Fruit fly (Drosophila melanogaster) whole organism, embryonic: ENCODE data around the gene Cyp311a1.

Source experiments
- Antp ChIP-seq: fragments of 200-800 bp; sonication (Bioruptor generic); optimal IDR thresholded peaks from 3 replicates; lab custom pipeline; 2016; ENCODE audit warnings: missing biosample characterization, missing genetic modification characterization
- Blimp-1 ChIP-seq: fragments of 200-800 bp; sonication (Bioruptor generic); optimal IDR thresholded peaks from 3 replicates; lab custom pipeline; 2018; ENCODE audit warnings: missing biosample characterization, missing genetic modification characterization, mild to moderate bottlenecking, moderate library complexity, missing genetic modification reagents
- CG10366 ChIP-seq: fragments of 200-800 bp; sonication (Bioruptor generic); IDR thresholded peaks from 2 replicates; pipeline ENCODE4 v1.3.6; 2022; ENCODE audit warnings: missing biosample characterization, missing genetic modification characterization
- CG1233 ChIP-seq: fragments of 200-800 bp; sonication (Bioruptor generic); optimal IDR thresholded peaks from 4 replicates; lab custom pipeline; 2018; ENCODE audit warnings: missing biosample characterization, mild to moderate bottlenecking, missing genetic modification characterization
- CG12769 ChIP-seq: fragments of 200-800 bp; sonication (Bioruptor generic); optimal IDR thresholded peaks from 2 replicates; lab custom pipeline; 2019; ENCODE audit warnings: missing biosample characterization, mild to moderate bottlenecking, missing genetic modification characterization, moderate library complexity
- CG14860 ChIP-seq: fragments of 200-800 bp; sonication (Bioruptor generic); IDR thresholded peaks from 3 replicates; pipeline ENCODE4 v1.3.6; 2022; ENCODE audit warnings: missing biosample characterization, missing genetic modification characterization; ENCODE audit not compliant: partially characterized antibody
- CG17359 ChIP-seq: fragments of 200-800 bp; sonication (Bioruptor generic); optimal IDR thresholded peaks from 3 replicates; lab custom pipeline; 2018; ENCODE audit warnings: missing biosample characterization, mild to moderate bottlenecking, missing genetic modification characterization, moderate library complexity
- CG2120 ChIP-seq: fragments of 200-800 bp; sonication (Bioruptor generic); optimal IDR thresholded peaks from 3 replicates; lab custom pipeline; 2016; ENCODE audit warnings: missing biosample characterization, missing genetic modification characterization
- CG3281 ChIP-seq: fragments of 200-800 bp; sonication (Bioruptor generic); optimal IDR thresholded peaks from 3 replicates; lab custom pipeline; 2017; ENCODE audit warnings: missing biosample characterization, mild to moderate bottlenecking, missing genetic modification characterization
- CG7556 ChIP-seq: fragments of 200-800 bp; sonication (Bioruptor generic); optimal IDR thresholded peaks from 2 replicates; lab custom pipeline; 2017; ENCODE audit warnings: missing biosample characterization, mild to moderate bottlenecking, missing genetic modification characterization
- CG7786 ChIP-seq: fragments of 200-800 bp; sonication (Bioruptor generic); optimal IDR thresholded peaks from 2 replicates; lab custom pipeline; 2016; ENCODE audit warnings: missing biosample characterization, missing genetic modification characterization
- CG9817 ChIP-seq: fragments of 200-800 bp; sonication (Bioruptor generic); optimal IDR thresholded peaks from 2 replicates; lab custom pipeline; 2018; ENCODE audit warnings: missing biosample characterization, mild to moderate bottlenecking, missing genetic modification characterization, moderate library complexity
- CTCF ChIP-seq: fragments of 200-800 bp; sonication (Bioruptor generic); optimal IDR thresholded peaks from 2 replicates; lab custom pipeline; 2017; ENCODE audit warnings: missing biosample characterization, mild to moderate bottlenecking, missing genetic modification characterization, moderate library complexity
- Drgx ChIP-seq: fragments of 200-800 bp; sonication (Bioruptor generic); IDR thresholded peaks from 2 replicates; pipeline ENCODE4 v1.3.6; 2022; ENCODE audit warnings: missing biosample characterization, missing genetic modification characterization
- E2f1 ChIP-seq: fragments of 200-800 bp; sonication (Bioruptor generic); IDR thresholded peaks from 2 replicates; pipeline ENCODE4 v1.3.6; 2022; ENCODE audit warnings: missing biosample characterization, missing genetic modification characterization
- Ets97D ChIP-seq: fragments of 200-800 bp; sonication (Bioruptor generic); optimal IDR thresholded peaks from 3 replicates; lab custom pipeline; 2016; ENCODE audit warnings: missing biosample characterization, missing genetic modification characterization
- Fer3 ChIP-seq: fragments of 200-800 bp; sonication (Bioruptor generic); optimal IDR thresholded peaks from 2 replicates; lab custom pipeline; 2018; ENCODE audit warnings: missing biosample characterization, mild to moderate bottlenecking, missing genetic modification characterization, moderate library complexity
- Hr51 ChIP-seq, 2 experiments: fragments of 200-800 bp; sonication (Bioruptor generic); optimal IDR thresholded peaks; 2 replicates in 1 of 2; 3 replicates in 1 of 2; lab custom pipeline; 2016 to 2018; ENCODE audit warnings: missing biosample characterization in 2 of 2, missing genetic modification characterization in 2 of 2, mild to moderate bottlenecking in 1 of 2, moderate library complexity in 1 of 2
- MTF-1 ChIP-seq: fragments of 200-800 bp; sonication (Bioruptor generic); optimal IDR thresholded peaks from 2 replicates; lab custom pipeline; 2018; ENCODE audit warnings: missing biosample characterization, mild to moderate bottlenecking, missing genetic modification characterization, borderline replicate concordance
- Med ChIP-seq: fragments of 200-800 bp; sonication (Bioruptor generic); peaks from one replicate; lab custom pipeline; 2016; ENCODE audit warnings: missing biosample characterization, missing genetic modification characterization, mild to moderate bottlenecking, inconsistent platforms, moderate library complexity
- Mrtf ChIP-seq: fragments of 200-800 bp; sonication (Bioruptor generic); IDR thresholded peaks from 3 replicates; pipeline ENCODE4 v1.3.6; 2022; ENCODE audit warnings: missing biosample characterization, missing genetic modification characterization
- Sox100B ChIP-seq: fragments of 200-800 bp; sonication (Bioruptor generic); optimal IDR thresholded peaks from 3 replicates; lab custom pipeline; 2018; ENCODE audit warnings: missing biosample characterization, mild to moderate bottlenecking, missing genetic modification characterization
- abd-A ChIP-seq: fragments of 200-800 bp; sonication (Bioruptor generic); optimal IDR thresholded peaks from 3 replicates; lab custom pipeline; 2019; ENCODE audit warnings: missing biosample characterization, mild to moderate bottlenecking, missing genetic modification characterization, moderate library complexity
- bbx ChIP-seq: fragments of 200-800 bp; sonication (Bioruptor generic); IDR thresholded peaks from 2 replicates; pipeline ENCODE4 v1.3.6; 2022; ENCODE audit warnings: missing biosample characterization, missing genetic modification characterization; ENCODE audit not compliant: partially characterized antibody
- bcd ChIP-seq: fragments of 200-800 bp; sonication (Bioruptor generic); optimal IDR thresholded peaks from 2 replicates; lab custom pipeline; 2017; ENCODE audit warnings: missing biosample characterization, mild to moderate bottlenecking, missing genetic modification characterization
- bsh ChIP-seq, 2 experiments: fragments of 200-800 bp; sonication (Bioruptor generic); optimal IDR thresholded peaks; 2 replicates each; lab custom pipeline; 2017 to 2018; ENCODE audit warnings: mild to moderate bottlenecking in 2 of 2, missing biosample characterization in 2 of 2, missing genetic modification characterization in 2 of 2, moderate library complexity in 1 of 2
- cwo ChIP-seq: fragments of 200-800 bp; sonication (Bioruptor generic); optimal IDR thresholded peaks from 3 replicates; lab custom pipeline; 2017; ENCODE audit warnings: missing biosample characterization, missing genetic modification characterization, mild to moderate bottlenecking, moderate library complexity, missing genetic modification reagents
- danr ChIP-seq: fragments of 200-800 bp; sonication (Bioruptor generic); IDR thresholded peaks from 2 replicates; pipeline ENCODE4 v1.3.6; 2022; ENCODE audit warnings: missing biosample characterization, missing genetic modification characterization
- dysf ChIP-seq: fragments of 200-800 bp; sonication (Bioruptor generic); IDR thresholded peaks from 3 replicates; pipeline ENCODE4 v1.3.6; 2022; ENCODE audit warnings: missing biosample characterization, missing genetic modification characterization
- eve ChIP-seq, 2 experiments: fragments of >200 bp; optimal IDR thresholded peaks; 2 replicates each; lab custom pipeline; 2017; ENCODE audit warnings: missing biosample characterization in 2 of 2, missing genetic modification characterization in 2 of 2
- fd3F ChIP-seq: fragments of 200-800 bp; sonication (Bioruptor generic); optimal IDR thresholded peaks from 2 replicates; lab custom pipeline; 2018; ENCODE audit warnings: missing biosample characterization, mild to moderate bottlenecking, missing genetic modification characterization, moderate library complexity
- fd96Cb ChIP-seq: fragments of 200-800 bp; sonication (Bioruptor generic); optimal IDR thresholded peaks from 2 replicates; lab custom pipeline; 2018; ENCODE audit warnings: missing biosample characterization, mild to moderate bottlenecking, missing genetic modification characterization, moderate library complexity
- grn ChIP-seq: fragments of 200-800 bp; sonication (Bioruptor generic); optimal IDR thresholded peaks from 3 replicates; lab custom pipeline; 2017; ENCODE audit warnings: missing biosample characterization, missing genetic modification characterization
- jigr1 ChIP-seq: fragments of 200-800 bp; sonication (Bioruptor generic); IDR thresholded peaks from 3 replicates; pipeline ENCODE4 v1.3.6; 2022; ENCODE audit warnings: missing biosample characterization, missing genetic modification characterization
- ken ChIP-seq: fragments of 200-800 bp; sonication (Bioruptor generic); IDR thresholded peaks from 3 replicates; pipeline ENCODE4 v1.3.6; 2022; ENCODE audit warnings: missing biosample characterization, missing genetic modification characterization
- lbe ChIP-seq: fragments of 200-800 bp; sonication (Bioruptor generic); optimal IDR thresholded peaks from 2 replicates; lab custom pipeline; 2016; ENCODE audit warnings: missing biosample characterization, mild to moderate bottlenecking, missing genetic modification characterization
- lmd ChIP-seq: fragments of 200-800 bp; sonication (Bioruptor generic); IDR thresholded peaks from 2 replicates; pipeline ENCODE4 v1.3.6; 2022; ENCODE audit warnings: missing biosample characterization, missing genetic modification characterization
- mam ChIP-seq: fragments of 200-800 bp; sonication (Bioruptor generic); optimal IDR thresholded peaks from 3 replicates; lab custom pipeline; 2016; ENCODE audit warnings: missing biosample characterization, missing genetic modification characterization
- oc ChIP-seq: fragments of 200-800 bp; sonication (Bioruptor generic); optimal IDR thresholded peaks from 2 replicates; lab custom pipeline; 2018; ENCODE audit warnings: missing biosample characterization, mild to moderate bottlenecking, missing genetic modification characterization, moderate library complexity
- org-1 ChIP-seq: fragments of 200-800 bp; sonication (Bioruptor generic); optimal IDR thresholded peaks from 2 replicates; lab custom pipeline; 2017; ENCODE audit warnings: missing biosample characterization, missing genetic modification characterization
- pita ChIP-seq: fragments of 200-800 bp; sonication (Bioruptor generic); optimal IDR thresholded peaks from 2 replicates; lab custom pipeline; 2017; ENCODE audit warnings: missing biosample characterization, mild to moderate bottlenecking, missing genetic modification characterization
- ranshi ChIP-seq: fragments of 200-800 bp; sonication (Bioruptor generic); IDR thresholded peaks from 2 replicates; pipeline ENCODE4 v1.3.6; 2022; ENCODE audit warnings: missing biosample characterization, missing genetic modification characterization
- sc ChIP-seq, 3 experiments: fragments of >200 bp in 2 of 3; fragments of 200-800 bp in 1 of 3; sonication (Bioruptor generic) in 1 of 3; optimal IDR thresholded peaks; 2 replicates in 2 of 3; 3 replicates in 1 of 3; lab custom pipeline; 2017; ENCODE audit warnings: mild to moderate bottlenecking in 1 of 3, missing biosample characterization in 1 of 3, missing genetic modification characterization in 1 of 3, missing genetic modification reagents in 1 of 3
- sob ChIP-seq: fragments of 200-800 bp; sonication (Bioruptor generic); IDR thresholded peaks from 2 replicates; pipeline ENCODE4 v1.3.6; 2022; ENCODE audit warnings: missing biosample characterization, missing genetic modification characterization
- usp ChIP-seq: fragments of >200 bp; optimal IDR thresholded peaks from 2 replicates; lab custom pipeline; 2017; ENCODE audit warnings: missing biosample characterization, missing genetic modification characterization
- wor ChIP-seq: fragments of 200-800 bp; sonication (Bioruptor generic); IDR thresholded peaks from 2 replicates; pipeline ENCODE4 v1.3.6; 2022; ENCODE audit warnings: missing biosample characterization, missing genetic modification characterization
- zfh2 ChIP-seq: fragments of 200-800 bp; sonication (Bioruptor generic); optimal IDR thresholded peaks from 2 replicates; lab custom pipeline; 2016; ENCODE audit warnings: missing biosample characterization, missing genetic modification characterization

The Cyp311a1 gene

DNA sequence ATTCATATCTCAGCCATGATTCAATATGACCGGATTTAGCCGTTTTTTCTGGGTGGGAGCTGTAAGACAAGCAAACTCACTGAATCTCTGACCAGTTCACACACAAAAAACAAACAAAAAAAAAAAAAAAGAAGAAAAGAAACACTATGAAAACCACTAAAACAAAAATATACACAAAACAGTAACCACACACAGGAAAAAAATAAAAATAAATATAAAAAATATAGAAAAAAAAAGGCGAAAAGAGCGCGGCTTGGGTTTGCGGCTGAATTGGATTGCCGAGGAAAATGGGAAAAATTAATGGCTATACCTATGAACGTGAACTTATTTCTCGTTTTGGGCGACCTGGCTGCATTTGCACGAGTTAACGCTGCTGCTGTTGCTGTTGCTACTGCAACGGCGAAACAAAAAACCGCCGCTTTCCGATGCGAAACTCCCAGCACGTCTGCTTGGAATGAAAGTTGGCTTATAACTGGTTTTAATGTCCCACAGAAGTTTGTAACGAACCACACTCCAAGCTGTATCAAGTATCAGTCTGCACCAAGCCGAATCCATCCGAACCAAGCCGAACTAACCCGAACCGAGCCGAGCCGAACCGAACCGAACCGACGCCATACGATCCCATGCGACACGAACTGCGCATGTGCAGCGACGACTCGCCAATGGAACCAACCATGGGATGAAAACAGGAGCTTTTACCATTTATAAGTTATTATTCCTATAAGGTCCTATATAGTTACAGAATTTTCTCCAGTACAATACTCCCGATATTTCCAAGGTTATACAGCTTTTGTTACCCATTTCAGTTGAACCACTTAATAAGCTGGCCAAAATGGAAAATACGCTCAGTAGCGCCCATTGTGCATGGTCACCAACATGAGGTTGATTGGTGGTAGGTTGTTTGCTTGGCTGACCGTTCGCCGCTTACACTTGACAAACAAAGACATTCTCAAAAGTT, 27.5 kb downstream of the Cyp311a1 start, which contains the start of gene fw (continued):
- TF ChIP-seq abd-A (tag; lab: Kevin White, UChicago) = no peak
- peak; percentile 56; the same call in 1 of the 3 replicates for TF ChIP-seq Mrtf (GFP tag; lab: Robert Waterston, UW)
- TF ChIP-seq ranshi (GFP tag; lab: Robert Waterston, UW) = no peak
- 0 out of 3 replicates have a peak, but pooled peaks have one; percentile 31 for TF ChIP-seq ken
- no peak for TF ChIP-seq pita (GFP tag; lab: Kevin White, UChicago)
- peak in 1 of 2 experiments; percentile 34 for TF ChIP-seq eve (GFP tag; optimal IDR thresholded peaks at IDR 0.05; lab: Kevin White, UChicago)
- no peak for TF ChIP-seq sob (GFP tag; lab: Robert Waterston, UW)
- TF ChIP-seq usp (GFP tag; lab: Kevin White, UChicago) = no peak
- TF ChIP-seq org-1 (GFP tag; lab: Kevin White, UChicago) = peak; percentile 35
- peak; percentile 66 for TF ChIP-seq lbe (GFP tag; lab: Kevin White, UChicago)
- TF ChIP-seq Fer3 = peak; percentile 32
- no peak for TF ChIP-seq CG7556 (GFP tag; lab: Kevin White, UChicago)
- peak; percentile 35 for TF ChIP-seq CG2120 (GFP tag; lab: Kevin White, UChicago)
- TF ChIP-seq sc (optimal IDR thresholded peaks at IDR 0.05; lab: Kevin White, UChicago) = no peak
- no peak for TF ChIP-seq sc (GFP tag; optimal IDR thresholded peaks at IDR 0.05; lab: Kevin White, UChicago)
- no peak for TF ChIP-seq Ets97D
- TF ChIP-seq CG12769 (tag; lab: Kevin White, UChicago) = peak; percentile 77
- TF ChIP-seq grn (GFP tag; lab: Kevin White, UChicago) = no peak
- TF ChIP-seq jigr1 (GFP tag; lab: Robert Waterston, UW) = 0 out of 3 replicates have a peak, but pooled peaks have one; percentile 26
- peak; percentile 13 for TF ChIP-seq MTF-1
- peak; percentile 9 for TF ChIP-seq fd96Cb (tag; lab: Kevin White, UChicago)
- TF ChIP-seq CG17359 (tag; lab: Kevin White, UChicago) = peak; percentile 59
- peak; percentile 20 for TF ChIP-seq CG1233 (GFP tag; lab: Kevin White, UChicago)
- TF ChIP-seq Blimp-1 (GFP tag; lab: Kevin White, UChicago) = peak; percentile 14
- TF ChIP-seq Antp (GFP tag; lab: Kevin White, UChicago) = peak; percentile 36
- TF ChIP-seq mam = peak; percentile 20
- peak; percentile 41; the same call in 1 of the 2 replicates for TF ChIP-seq E2f1
- TF ChIP-seq bbx = 0 out of 2 replicates have a peak, but pooled peaks have one; percentile 21
- TF ChIP-seq cwo = peak; percentile 16
- 0 out of 2 replicates have a peak, but pooled peaks have one; percentile 18 for TF ChIP-seq wor (GFP tag; lab: Robert Waterston, UW)
- TF ChIP-seq fd3F (GFP tag; lab: Kevin White, UChicago) = peak; percentile 14
- no peak for TF ChIP-seq Sox100B
- no peak for TF ChIP-seq danr (GFP tag; lab: Robert Waterston, UW)
- TF ChIP-seq CG14860 (GFP tag; lab: Robert Waterston, UW) = no peak
- peak; percentile 19 for TF ChIP-seq zfh2 (GFP tag; lab: Kevin White, UChicago)
- no peak for TF ChIP-seq CTCF
- no peak for TF ChIP-seq bcd
- TF ChIP-seq CG3281 (GFP tag; lab: Kevin White, UChicago) = no peak
- TF ChIP-seq Hr51 (GFP tag; optimal IDR thresholded peaks at IDR 0.05; lab: Kevin White, UChicago) = no peak
- TF ChIP-seq lmd = peak; percentile 18; the same call in 1 of the 2 replicates
- peak; percentile 31; the same call in 1 of the 2 replicates for TF ChIP-seq CG10366 (GFP tag; lab: Robert Waterston, UW)
- TF ChIP-seq CG7786 = peak; percentile 16
- TF ChIP-seq dysf (GFP tag; lab: Robert Waterston, UW) = 0 out of 3 replicates have a peak, but pooled peaks have one; percentile 33
- TF ChIP-seq bsh (GFP tag; optimal IDR thresholded peaks at IDR 0.05; lab: Kevin White, UChicago) = peak in 1 of 2 experiments; percentile 67
- TF ChIP-seq Med (GFP tag; lab: Kevin White, UChicago) = peak; percentile 90
- peak; percentile 83 for TF ChIP-seq Drgx
- peak; percentile 14 for TF ChIP-seq CG9817 (tag; lab: Kevin White, UChicago)
- TF ChIP-seq oc (tag; lab: Kevin White, UChicago) = no peak
